In genomic region chr3L:4623035-4623580, dm6 we compare ENCODE assay signal across 4 fruit fly cellular contexts.
TF ChIP-seq lines count a peak whose summit lies in the region.

No protein-coding gene starts in this region.

- no peak for TF ChIP-seq CTCF in whole organism, embryonic (GFP tag; optimal IDR thresholded peaks at IDR 0.05; lab: Kevin White, UChicago)

TF ChIP-seq in whole organism, embryonic, 481 proteins besides CTCF, POLR2A, EP300 and RAD21 (continues in another document):
- TF ChIP-seq CoRest (tag; optimal IDR thresholded peaks at IDR 0.05; lab: Kevin White, UChicago) (no peak), lola (GFP tag; optimal IDR thresholded peaks at IDR 0.05; lab: Kevin White, UChicago) (no peak), CG4404 (GFP tag; IDR thresholded peaks at IDR 0.05; lab: Robert Waterston, UW) (no peak), CG11560 (tag; IDR thresholded peaks at IDR 0.05; lab: Robert Waterston, UW) (no peak), NC2β (GFP tag; optimal IDR thresholded peaks at IDR 0.05; lab: Kevin White, UChicago) (no peak), psq (GFP tag; optimal IDR thresholded peaks at IDR 0.05; lab: Kevin White, UChicago) (peak; percentile 41), CG1792 (GFP tag; optimal IDR thresholded peaks at IDR 0.05; lab: Kevin White, UChicago) (no peak), ham (GFP tag; IDR thresholded peaks at IDR 0.05; lab: Robert Waterston, UW) (no peak), Gsc (GFP tag; IDR thresholded peaks at IDR 0.05; lab: Robert Waterston, UW) (no peak), Scr (GFP tag; IDR thresholded peaks at IDR 0.05; lab: Robert Waterston, UW; ENCODE audit: partially characterized antibody) (no peak), mam (GFP tag; optimal IDR thresholded peaks at IDR 0.05; lab: Kevin White, UChicago) (no peak), CG3163 (GFP tag; optimal IDR thresholded peaks at IDR 0.05; lab: Kevin White, UChicago) (no peak), CG8944 (GFP tag; optimal IDR thresholded peaks at IDR 0.05; lab: Kevin White, UChicago) (no peak), CG14710 (tag; optimal IDR thresholded peaks at IDR 0.05; lab: Kevin White, UChicago) (no peak), CG10979 (tag; optimal IDR thresholded peaks at IDR 0.05; lab: Kevin White, UChicago) (no peak), caup (GFP tag; optimal IDR thresholded peaks at IDR 0.05; lab: Kevin White, UChicago; ENCODE audit: severe bottlenecking) (no peak), CG4360 (GFP tag; IDR thresholded peaks at IDR 0.05; lab: Robert Waterston, UW) (no peak), crol (GFP tag; IDR thresholded peaks at IDR 0.05; lab: Robert Waterston, UW) (peak; percentile 65), CG11504 (tag; optimal IDR thresholded peaks at IDR 0.05; lab: Kevin White, UChicago) (no peak), CG4854 (GFP tag; optimal IDR thresholded peaks at IDR 0.05; lab: Kevin White, UChicago) (no peak), cas (GFP tag; IDR thresholded peaks at IDR 0.05; lab: Robert Waterston, UW) (no peak), Dref (GFP tag; IDR thresholded peaks at IDR 0.05; lab: Robert Waterston, UW) (0 out of 2 replicates have a peak, but pooled peaks have one; percentile 19), CG8281 (tag; optimal IDR thresholded peaks at IDR 0.05; lab: Kevin White, UChicago) (no peak), onecut (GFP tag; IDR thresholded peaks at IDR 0.05; lab: Robert Waterston, UW) (no peak)

TF ChIP-seq in whole organism, prepupa, 60 proteins besides CTCF, POLR2A, EP300 and RAD21:
- peak; percentile 7 for TF ChIP-seq Lpt (GFP tag; optimal IDR thresholded peaks at IDR 0.05; lab: Kevin White, UChicago)
- no peak for TF ChIP-seq Eip75B (GFP tag; optimal IDR thresholded peaks at IDR 0.05; lab: Kevin White, UChicago)
- peak; percentile 63 for TF ChIP-seq Sox14 (GFP tag; optimal IDR thresholded peaks at IDR 0.05; lab: Kevin White, UChicago)
- TF ChIP-seq ss (GFP tag; optimal IDR thresholded peaks at IDR 0.05; lab: Kevin White, UChicago): peak in 1 of 2 experiments; percentile 18
- TF ChIP-seq CG6163 (GFP tag; IDR thresholded peaks at IDR 0.05; lab: Robert Waterston, UW): peak; percentile 67; the same call in 2 of the 3 replicates
- no peak for TF ChIP-seq spab (GFP tag; optimal IDR thresholded peaks at IDR 0.05; lab: Kevin White, UChicago)
- TF ChIP-seq dsx (GFP tag; optimal IDR thresholded peaks at IDR 0.05; lab: Kevin White, UChicago; ENCODE audit: poor library complexity, severe bottlenecking): peak; percentile 29

TF ChIP-seq in whole organism, pupa, 21 proteins besides CTCF, POLR2A, EP300 and RAD21:
- TF ChIP-seq fd96Ca (GFP tag; IDR thresholded peaks at IDR 0.05; lab: Robert Waterston, UW) (no peak), Pif1B (GFP tag; optimal IDR thresholded peaks at IDR 0.05; lab: Kevin White, UChicago) (no peak), EcR (GFP tag; optimal IDR thresholded peaks at IDR 0.05; lab: Kevin White, UChicago) (peak; percentile 33), CG14655 (GFP tag; optimal IDR thresholded peaks at IDR 0.05; lab: Kevin White, UChicago) (no peak), CG4496 (GFP tag; IDR thresholded peaks at IDR 0.05; lab: Robert Waterston, UW) (no peak), CG32121 (GFP tag; IDR thresholded peaks at IDR 0.05; lab: Robert Waterston, UW) (no peak)

TF ChIP-seq in whole organism, wandering third instar larva, 38 proteins besides CTCF, POLR2A, EP300 and RAD21:
- no peak for TF ChIP-seq usp (GFP tag; optimal IDR thresholded peaks at IDR 0.05; lab: Kevin White, UChicago)
- TF ChIP-seq N (GFP tag; optimal IDR thresholded peaks at IDR 0.05; lab: Kevin White, UChicago): no peak
- TF ChIP-seq psq (GFP tag; optimal IDR thresholded peaks at IDR 0.05; lab: Kevin White, UChicago): peak; percentile 50
- TF ChIP-seq Sp1 (GFP tag; optimal IDR thresholded peaks at IDR 0.05; lab: Kevin White, UChicago): no peak

Comparison
In these comparisons a context has a peak if more than half of its experiments do, and no peak if none do; other contexts are left out.
1. Of the 7 proteins assayed by ChIP-seq in both whole organism, embryonic and whole organism, prepupa: peak only in whole organism, embryonic: none; only in whole organism, prepupa: Lpt; in both: none; in neither: 6.